Fruit fly (Drosophila melanogaster) whole organism, embryonic: ENCODE data around the gene CG31867.

ENCODE experiments used
- Atf-2 ChIP-seq: fragments of 200-800 bp; sonication (Bioruptor generic); optimal IDR thresholded peaks from 2 replicates; lab custom pipeline; 2016; ENCODE audit warnings: missing biosample characterization, missing genetic modification characterization
- C15 ChIP-seq: fragments of 200-800 bp; sonication (Bioruptor generic); IDR thresholded peaks from 3 replicates; pipeline ENCODE4 v1.3.6; 2022; ENCODE audit warnings: missing biosample characterization, missing genetic modification characterization
- CG10274 ChIP-seq: fragments of 200-800 bp; sonication (Bioruptor generic); optimal IDR thresholded peaks from 3 replicates; lab custom pipeline; 2017; ENCODE audit warnings: missing biosample characterization, mild to moderate bottlenecking, missing genetic modification characterization
- CG10565 ChIP-seq: fragments of 200-800 bp; sonication (Bioruptor generic); optimal IDR thresholded peaks from 3 replicates; lab custom pipeline; 2016; ENCODE audit warnings: missing biosample characterization, mild to moderate bottlenecking, missing genetic modification characterization
- CG11504 ChIP-seq: fragments of 200-800 bp; sonication (Bioruptor generic); optimal IDR thresholded peaks from 3 replicates; lab custom pipeline; 2019; ENCODE audit warnings: missing biosample characterization, mild to moderate bottlenecking, missing genetic modification characterization, moderate library complexity
- CG12236 ChIP-seq: fragments of 200-800 bp; sonication (Bioruptor generic); optimal IDR thresholded peaks from 2 replicates; lab custom pipeline; 2016; ENCODE audit warnings: missing biosample characterization, missing genetic modification characterization
- CG13894 ChIP-seq: fragments of 200-800 bp; sonication (Bioruptor generic); optimal IDR thresholded peaks from 3 replicates; lab custom pipeline; 2018; ENCODE audit warnings: missing biosample characterization, mild to moderate bottlenecking, missing genetic modification characterization, moderate library complexity
- CG15011 ChIP-seq: fragments of 200-800 bp; sonication (Bioruptor generic); optimal IDR thresholded peaks from 3 replicates; lab custom pipeline; 2018; ENCODE audit warnings: missing biosample characterization, mild to moderate bottlenecking, missing genetic modification characterization
- CG15073 ChIP-seq: fragments of 200-800 bp; sonication (Bioruptor generic); optimal IDR thresholded peaks from 2 replicates; lab custom pipeline; 2016; ENCODE audit warnings: missing biosample characterization, missing genetic modification characterization
- CG16779 ChIP-seq: fragments of 200-800 bp; sonication (Bioruptor generic); IDR thresholded peaks from 2 replicates; pipeline ENCODE4 v1.3.6; 2022; ENCODE audit warnings: missing biosample characterization, missing genetic modification characterization
- CG17802 ChIP-seq: fragments of 200-800 bp; sonication (Bioruptor generic); optimal IDR thresholded peaks from 2 replicates; lab custom pipeline; 2018; ENCODE audit warnings: missing biosample characterization, mild to moderate bottlenecking, missing genetic modification characterization, moderate library complexity
- CG17829 ChIP-seq: fragments of 200-800 bp; optimal IDR thresholded peaks from 2 replicates; lab custom pipeline; 2019; ENCODE audit warnings: missing biosample characterization, mild to moderate bottlenecking, missing genetic modification characterization, moderate library complexity
- CG3163 ChIP-seq: fragments of 200-800 bp; sonication (Bioruptor generic); optimal IDR thresholded peaks from 3 replicates; lab custom pipeline; 2016; ENCODE audit warnings: missing biosample characterization, missing genetic modification characterization
- CG3838 ChIP-seq: fragments of 200-800 bp; sonication (Bioruptor generic); optimal IDR thresholded peaks from 3 replicates; lab custom pipeline; 2016; ENCODE audit warnings: missing biosample characterization, missing genetic modification characterization
- CG3847 ChIP-seq: fragments of 200-800 bp; sonication (Bioruptor generic); IDR thresholded peaks from 2 replicates; pipeline ENCODE4 v1.3.6; 2022; ENCODE audit warnings: missing biosample characterization, missing genetic modification characterization
- CG4282 ChIP-seq: fragments of 200-800 bp; sonication (Bioruptor generic); optimal IDR thresholded peaks from 2 replicates; lab custom pipeline; 2016; ENCODE audit warnings: missing biosample characterization, missing genetic modification characterization
- CG4328 ChIP-seq: fragments of 200-800 bp; sonication (Bioruptor generic); optimal IDR thresholded peaks from 3 replicates; lab custom pipeline; 2017; ENCODE audit warnings: missing biosample characterization, missing genetic modification reagents, missing genetic modification characterization
- CG4360 ChIP-seq: fragments of 200-800 bp; sonication (Bioruptor generic); IDR thresholded peaks from 2 replicates; pipeline ENCODE4 v1.3.6; 2022; ENCODE audit warnings: missing biosample characterization, missing genetic modification characterization
- CG4730 ChIP-seq: fragments of 200-800 bp; sonication (Bioruptor generic); IDR thresholded peaks from 2 replicates; pipeline ENCODE4 v1.3.6; 2022; ENCODE audit warnings: missing biosample characterization, missing genetic modification characterization
- CG7357 ChIP-seq: fragments of 200-800 bp; sonication (Bioruptor generic); IDR thresholded peaks from 3 replicates; pipeline ENCODE4 v1.3.6; 2022; ENCODE audit warnings: missing biosample characterization, missing genetic modification characterization
- CG7963 ChIP-seq: fragments of 200-800 bp; sonication (Bioruptor generic); IDR thresholded peaks from 3 replicates; pipeline ENCODE4 v1.3.6; 2022; ENCODE audit warnings: missing biosample characterization, missing genetic modification characterization; ENCODE audit not compliant: partially characterized antibody
- CG8388 ChIP-seq: fragments of 200-800 bp; sonication (Bioruptor generic); optimal IDR thresholded peaks from 2 replicates; lab custom pipeline; 2019; ENCODE audit warnings: missing biosample characterization, mild to moderate bottlenecking, missing genetic modification characterization, moderate library complexity
- CG9876 ChIP-seq: fragments of 200-800 bp; sonication (Bioruptor generic); optimal IDR thresholded peaks from 2 replicates; lab custom pipeline; 2016; ENCODE audit warnings: missing biosample characterization, missing genetic modification characterization
- MBD-R2 ChIP-seq: fragments of 200-800 bp; sonication (Bioruptor generic); IDR thresholded peaks from 2 replicates; pipeline ENCODE4 v1.3.6; 2022; ENCODE audit warnings: missing biosample characterization, missing genetic modification characterization
- NFAT ChIP-seq: fragments of 200-800 bp; sonication (Bioruptor generic); IDR thresholded peaks from 2 replicates; pipeline ENCODE4 v1.3.6; 2022; ENCODE audit warnings: missing biosample characterization, missing genetic modification characterization
- Sry-β ChIP-seq: fragments of 200-800 bp; sonication (Bioruptor generic); optimal IDR thresholded peaks from 2 replicates; lab custom pipeline; 2018; ENCODE audit warnings: missing biosample characterization, mild to moderate bottlenecking, missing genetic modification characterization, moderate library complexity
- Xbp1 ChIP-seq: fragments of 200-800 bp; sonication (Bioruptor generic); optimal IDR thresholded peaks from 3 replicates; lab custom pipeline; 2016; ENCODE audit warnings: missing biosample characterization, mild to moderate bottlenecking, missing genetic modification characterization
- YL-1 ChIP-seq: fragments of 200-800 bp; sonication (Bioruptor generic); optimal IDR thresholded peaks from 3 replicates; lab custom pipeline; 2017; ENCODE audit warnings: missing biosample characterization, mild to moderate bottlenecking, missing genetic modification characterization
- amos ChIP-seq: fragments of 200-800 bp; sonication (Bioruptor generic); IDR thresholded peaks from 2 replicates; pipeline ENCODE4 v1.3.6; 2022; ENCODE audit warnings: missing biosample characterization, missing genetic modification characterization; ENCODE audit not compliant: partially characterized antibody
- cg ChIP-seq: fragments of 200-800 bp; sonication (Bioruptor generic); optimal IDR thresholded peaks from 3 replicates; lab custom pipeline; 2019; ENCODE audit warnings: missing biosample characterization, mild to moderate bottlenecking, missing genetic modification characterization, moderate library complexity
- chinmo ChIP-seq: fragments of 200-800 bp; sonication (Bioruptor generic); IDR thresholded peaks from 4 replicates; pipeline ENCODE4 v1.3.6; 2022; ENCODE audit warnings: missing biosample characterization, missing genetic modification characterization; ENCODE audit not compliant: partially characterized antibody
- danr ChIP-seq: fragments of 200-800 bp; sonication (Bioruptor generic); IDR thresholded peaks from 2 replicates; pipeline ENCODE4 v1.3.6; 2022; ENCODE audit warnings: missing biosample characterization, missing genetic modification characterization
- disco-r ChIP-seq: fragments of 200-800 bp; sonication (Bioruptor generic); optimal IDR thresholded peaks from 2 replicates; lab custom pipeline; 2016; ENCODE audit warnings: missing biosample characterization, missing genetic modification characterization
- emc ChIP-seq: fragments of 200-800 bp; sonication (Bioruptor generic); optimal IDR thresholded peaks from 2 replicates; lab custom pipeline; 2016; ENCODE audit warnings: missing biosample characterization, missing genetic modification characterization
- hkb ChIP-seq, 2 experiments: fragments of 200-800 bp in 1 of 2; fragments of >200 bp in 1 of 2; sonication (Bioruptor generic) in 1 of 2; IDR thresholded peaks in 1 of 2; optimal IDR thresholded peaks in 1 of 2; 2 replicates each; pipeline versions ENCODE4 v1.3.6 to Lab custom; 2017 to 2022; ENCODE audit warnings: missing biosample characterization in 1 of 2, missing genetic modification characterization in 1 of 2
- jing ChIP-seq: fragments of 200-800 bp; sonication (Bioruptor generic); optimal IDR thresholded peaks from 2 replicates; lab custom pipeline; 2018; ENCODE audit warnings: missing biosample characterization, mild to moderate bottlenecking, missing genetic modification characterization
- jumu ChIP-seq: fragments of 200-800 bp; sonication (Bioruptor generic); optimal IDR thresholded peaks from 3 replicates; lab custom pipeline; 2016; ENCODE audit warnings: missing biosample characterization, missing genetic modification characterization
- ken ChIP-seq: fragments of 200-800 bp; sonication (Bioruptor generic); IDR thresholded peaks from 3 replicates; pipeline ENCODE4 v1.3.6; 2022; ENCODE audit warnings: missing biosample characterization, missing genetic modification characterization
- kni ChIP-seq: fragments of 200-800 bp; sonication (Bioruptor generic); optimal IDR thresholded peaks from 3 replicates; lab custom pipeline; 2017; ENCODE audit warnings: mild to moderate bottlenecking, missing biosample characterization, missing genetic modification reagents, missing genetic modification characterization
- mam ChIP-seq: fragments of 200-800 bp; sonication (Bioruptor generic); optimal IDR thresholded peaks from 3 replicates; lab custom pipeline; 2016; ENCODE audit warnings: missing biosample characterization, missing genetic modification characterization
- nau ChIP-seq: fragments of 200-800 bp; sonication (Bioruptor generic); optimal IDR thresholded peaks from 3 replicates; lab custom pipeline; 2017; ENCODE audit warnings: missing biosample characterization, mild to moderate bottlenecking, missing genetic modification characterization, missing genetic modification reagents
- nom ChIP-seq: fragments of 200-800 bp; sonication (Bioruptor generic); optimal IDR thresholded peaks from 2 replicates; lab custom pipeline; 2017; ENCODE audit warnings: missing biosample characterization, missing genetic modification characterization, mild to moderate bottlenecking, moderate library complexity, missing genetic modification reagents
- onecut ChIP-seq: fragments of 200-800 bp; sonication (Bioruptor generic); IDR thresholded peaks from 2 replicates; pipeline ENCODE4 v1.3.6; 2022; ENCODE audit warnings: missing biosample characterization, missing genetic modification characterization
- repo ChIP-seq: fragments of 200-800 bp; sonication (Bioruptor generic); optimal IDR thresholded peaks from 2 replicates; lab custom pipeline; 2016; ENCODE audit warnings: missing biosample characterization, missing genetic modification characterization
- sc ChIP-seq, 3 experiments: fragments of >200 bp in 2 of 3; fragments of 200-800 bp in 1 of 3; sonication (Bioruptor generic) in 1 of 3; optimal IDR thresholded peaks; 2 replicates in 2 of 3; 3 replicates in 1 of 3; lab custom pipeline; 2017; ENCODE audit warnings: mild to moderate bottlenecking in 1 of 3, missing biosample characterization in 1 of 3, missing genetic modification characterization in 1 of 3, missing genetic modification reagents in 1 of 3
- shn ChIP-seq: fragments of 200-800 bp; sonication (Bioruptor generic); optimal IDR thresholded peaks from 3 replicates; lab custom pipeline; 2016; ENCODE audit warnings: missing biosample characterization, missing genetic modification characterization
- sob ChIP-seq: fragments of 200-800 bp; sonication (Bioruptor generic); IDR thresholded peaks from 2 replicates; pipeline ENCODE4 v1.3.6; 2022; ENCODE audit warnings: missing biosample characterization, missing genetic modification characterization
- tin ChIP-seq: fragments of 200-800 bp; sonication (Bioruptor generic); optimal IDR thresholded peaks from 3 replicates; lab custom pipeline; 2016; ENCODE audit warnings: missing biosample characterization, missing genetic modification characterization
- tx ChIP-seq: fragments of 200-800 bp; sonication (Bioruptor generic); optimal IDR thresholded peaks from 2 replicates; lab custom pipeline; 2016; ENCODE audit warnings: missing biosample characterization, missing genetic modification characterization
- wdn ChIP-seq: fragments of 200-800 bp; sonication (Bioruptor generic); IDR thresholded peaks from 2 replicates; pipeline ENCODE4 v1.3.6; 2022; ENCODE audit warnings: missing biosample characterization, missing genetic modification characterization

The CG31867 gene

DNA sequence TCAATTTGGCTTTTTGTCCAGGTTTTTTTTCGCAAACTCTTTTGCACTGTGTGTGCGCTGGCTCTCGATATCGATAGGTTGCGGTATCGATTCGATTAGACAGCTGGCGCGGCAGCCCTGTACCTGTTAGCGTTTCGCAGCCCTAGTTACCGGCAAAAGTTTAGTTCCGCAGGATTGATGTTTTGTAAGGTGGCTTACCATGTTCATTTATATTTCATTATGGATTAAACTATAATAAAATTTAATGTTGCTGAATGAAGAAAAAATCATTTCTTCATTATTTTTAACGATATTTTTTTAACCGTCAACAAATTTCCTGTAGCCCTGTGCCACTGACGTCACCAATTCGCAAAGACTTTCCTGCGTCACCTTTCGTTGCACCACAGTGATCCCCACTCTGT, 38.7 kb downstream of the CG31867 start, which contains the start of gene Reps (continued):
- TF ChIP-seq tin (GFP tag; lab: Kevin White, UChicago) (peak; percentile 99), cg (GFP tag; lab: Kevin White, UChicago) (no peak), CG15073 (GFP tag; lab: Kevin White, UChicago) (peak; percentile 88), Sry-β (peak; percentile 73), CG17802 (peak; percentile 91), onecut (peak; percentile 95), CG4328 (GFP tag; lab: Kevin White, UChicago) (peak; percentile 95), nau (GFP tag; lab: Kevin White, UChicago) (no peak), YL-1 (GFP tag; lab: Kevin White, UChicago) (peak; percentile 98), CG15011 (peak; percentile 97), CG10274 (peak; percentile 92), repo (peak; percentile 96), CG3838 (GFP tag; lab: Kevin White, UChicago) (peak; percentile 97), CG17829 (tag; lab: Kevin White, UChicago) (peak; percentile 99), chinmo (GFP tag; lab: Robert Waterston, UW) (no peak), mam (peak; percentile 98), ken (GFP tag; lab: Robert Waterston, UW) (peak; percentile 99), nom (GFP tag; lab: Kevin White, UChicago) (peak; percentile 95), CG3847 (peak; percentile 99), tx (GFP tag; lab: Kevin White, UChicago) (peak; percentile 96), CG9876 (GFP tag; lab: Kevin White, UChicago) (peak; percentile 96), MBD-R2 (GFP tag; lab: Robert Waterston, UW) (peak; percentile 99), sc (optimal IDR thresholded peaks at IDR 0.05; lab: Kevin White, UChicago) (no peak), sc (GFP tag; optimal IDR thresholded peaks at IDR 0.05; lab: Kevin White, UChicago) (peak; percentile 99), CG7357 (GFP tag; lab: Robert Waterston, UW) (peak; percentile 96), Xbp1 (GFP tag; lab: Kevin White, UChicago) (peak; percentile 99), hkb (optimal IDR thresholded peaks at IDR 0.05; lab: Kevin White, UChicago) (peak; percentile 91), hkb (GFP tag; IDR thresholded peaks at IDR 0.05; lab: Robert Waterston, UW) (peak; percentile 99), CG3163 (peak; percentile 86), wdn (GFP tag; lab: Robert Waterston, UW) (peak; percentile 99), CG4282 (peak; percentile 92), kni (GFP tag; lab: Kevin White, UChicago) (no peak), CG4360 (GFP tag; lab: Robert Waterston, UW) (peak; percentile 88), Atf-2 (GFP tag; lab: Kevin White, UChicago) (peak; percentile 98), CG12236 (GFP tag; lab: Kevin White, UChicago) (peak; percentile 92), NFAT (peak; percentile 98), CG13894 (tag; lab: Kevin White, UChicago) (peak; percentile 97), jumu (peak; percentile 98), C15 (peak; percentile 97), disco-r (GFP tag; lab: Kevin White, UChicago) (peak; percentile 92), CG16779 (GFP tag; lab: Robert Waterston, UW) (peak; percentile 95), sob (GFP tag; lab: Robert Waterston, UW) (peak; percentile 99), CG8388 (GFP tag; lab: Kevin White, UChicago) (peak; percentile 98), danr (GFP tag; lab: Robert Waterston, UW) (peak; percentile 98), shn (GFP tag; lab: Kevin White, UChicago) (peak; percentile 96), emc (peak; percentile 93), CG7963 (GFP tag; lab: Robert Waterston, UW) (peak; percentile 60; the same call in 2 of the 3 replicates), CG4730 (peak; percentile 98), jing (GFP tag; lab: Kevin White, UChicago) (peak; percentile 97), CG10565 (GFP tag; lab: Kevin White, UChicago) (peak; percentile 95), CG11504 (peak; percentile 97), amos (peak; percentile 66)
